Worm (Caenorhabditis elegans): ENCODE measurements around the gene mfsd-13.2.

DNA sequence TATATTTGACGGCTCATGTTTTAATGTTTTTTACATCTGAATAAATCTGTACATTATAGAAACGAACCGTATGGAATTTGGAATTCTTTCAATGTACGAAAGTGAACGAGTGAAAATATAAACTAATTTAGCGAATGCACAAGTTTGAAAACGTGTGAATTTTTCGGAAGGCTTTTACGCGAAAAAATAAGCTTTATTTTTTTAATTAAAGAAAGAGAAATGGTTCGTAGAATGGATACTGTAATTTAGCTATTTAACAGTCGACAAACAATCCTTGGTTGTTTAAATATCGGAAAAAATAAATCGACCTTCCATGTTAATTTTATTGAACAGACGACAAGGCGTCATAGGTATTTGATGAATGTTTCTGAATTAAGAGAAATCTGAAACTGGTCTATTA is 29.9 kb upstream of the mfsd-13.2 start, which contains the start of gene acdh-12:
- TF ChIP-seq F52B5.7 (tag; optimal IDR thresholded peaks at IDR 0.05) (no peak), efl-1 (GFP tag; optimal IDR thresholded peaks at IDR 0.05) (no peak), B0336.3 (GFP tag; IDR thresholded peaks at IDR 0.05) (no peak)
